Worm (Caenorhabditis elegans) whole organism, L3 larva: ENCODE data around the gene hsp-110.

ENCODE experiments used
- R02D3.7 ChIP-seq: fragments of 150-350 bp; optimal IDR thresholded peaks from 2 replicates; lab custom pipeline; 2014; ENCODE audit warnings: missing biosample characterization, missing genetic modification characterization
- ZK546.5 ChIP-seq: sonication (generic microtip); optimal IDR thresholded peaks from 2 replicates; lab custom pipeline; 2017; ENCODE audit warnings: missing biosample characterization, missing genetic modification characterization
- ama-1 ChIP-seq: fragments of 150-350 bp; optimal IDR thresholded peaks from 2 replicates; lab custom pipeline; 2018
- ceh-16 ChIP-seq: sonication (generic microtip); optimal IDR thresholded peaks from 2 replicates; lab custom pipeline; 2017; ENCODE audit warnings: missing biosample characterization, missing genetic modification characterization
- ceh-28 ChIP-seq: fragments of 150-350 bp; optimal IDR thresholded peaks from 2 replicates; lab custom pipeline; 2014; ENCODE audit warnings: missing biosample characterization, missing genetic modification reagents, missing genetic modification characterization
- ceh-82 ChIP-seq: fragments of 150-350 bp; optimal IDR thresholded peaks from 2 replicates; lab custom pipeline; 2014; ENCODE audit warnings: missing biosample characterization, missing genetic modification characterization
- egl-27 ChIP-seq: sonication (generic microtip); optimal IDR thresholded peaks from 4 replicates; lab custom pipeline; 2017; ENCODE audit warnings: missing biosample characterization, missing genetic modification reagents, missing genetic modification characterization
- elt-1 ChIP-seq: fragments of 150-350 bp; optimal IDR thresholded peaks from 2 replicates; lab custom pipeline; 2014; ENCODE audit warnings: missing biosample characterization, missing genetic modification characterization
- elt-2 ChIP-seq: sonication (generic microtip); optimal IDR thresholded peaks from 2 replicates; lab custom pipeline; 2016; ENCODE audit warnings: missing genetic modification reagents, mild to moderate bottlenecking, missing genetic modification characterization, missing compliant biosample characterization
- elt-3 ChIP-seq, 3 experiments: fragments of 150-350 bp in 1 of 3; sonication (generic microtip) in 2 of 3; optimal IDR thresholded peaks; 2 replicates in 2 of 3; 4 replicates in 1 of 3; lab custom pipeline; 2014 to 2017; ENCODE audit warnings: missing biosample characterization in 3 of 3, missing genetic modification characterization in 3 of 3
- eor-1 ChIP-seq, 2 experiments: fragments of 150-350 bp; optimal IDR thresholded peaks; 2 replicates each; lab custom pipeline; 2014 to 2018; ENCODE audit warnings: missing biosample characterization in 2 of 2, missing genetic modification characterization in 2 of 2
- fkh-10 ChIP-seq: sonication (generic microtip); optimal IDR thresholded peaks from 2 replicates; lab custom pipeline; 2017; ENCODE audit warnings: missing biosample characterization, missing genetic modification reagents, missing genetic modification characterization
- fkh-2 ChIP-seq: fragments of 150-350 bp; optimal IDR thresholded peaks from 2 replicates; lab custom pipeline; 2014; ENCODE audit warnings: missing biosample characterization, missing genetic modification reagents, missing genetic modification characterization
- fos-1 ChIP-seq: fragments of 150-350 bp; optimal IDR thresholded peaks from 2 replicates; lab custom pipeline; 2014; ENCODE audit warnings: missing biosample characterization, missing genetic modification characterization
- hmg-11 ChIP-seq: sonication (generic microtip); optimal IDR thresholded peaks from 2 replicates; lab custom pipeline; 2016; ENCODE audit warnings: missing genetic modification characterization, missing compliant biosample characterization
- jun-1 ChIP-seq: fragments of 150-350 bp; optimal IDR thresholded peaks from 2 replicates; lab custom pipeline; 2014; ENCODE audit warnings: missing biosample characterization, missing genetic modification reagents, missing genetic modification characterization
- lin-15B ChIP-seq: fragments of 150-350 bp; optimal IDR thresholded peaks from 2 replicates; lab custom pipeline; 2014; ENCODE audit warnings: missing biosample characterization, missing genetic modification characterization
- lin-39 ChIP-seq: fragments of 150-350 bp; optimal IDR thresholded peaks from 2 replicates; lab custom pipeline; 2018; ENCODE audit warnings: missing biosample characterization, missing genetic modification reagents, missing genetic modification characterization
- lsy-12 ChIP-seq: sonication (generic microtip); optimal IDR thresholded peaks from 2 replicates; lab custom pipeline; 2016; ENCODE audit warnings: mild to moderate bottlenecking, missing genetic modification characterization, missing compliant biosample characterization
- mdl-1 ChIP-seq: fragments of 150-350 bp; optimal IDR thresholded peaks from 2 replicates; lab custom pipeline; 2014; ENCODE audit warnings: missing biosample characterization, missing genetic modification characterization
- mml-1 ChIP-seq: fragments of 150-350 bp; sonication (generic microtip); optimal IDR thresholded peaks from 3 replicates; lab custom pipeline; 2014; ENCODE audit warnings: missing biosample characterization, missing genetic modification characterization
- nfya-1 ChIP-seq: sonication (generic microtip); optimal IDR thresholded peaks from 2 replicates; lab custom pipeline; 2017; ENCODE audit warnings: missing genetic modification characterization, mild to moderate bottlenecking, missing compliant biosample characterization, antibody characterized with exemption, moderate library complexity; ENCODE audit not compliant: insufficient read depth
- nhr-11 ChIP-seq: fragments of 150-350 bp; optimal IDR thresholded peaks from 2 replicates; lab custom pipeline; 2014; ENCODE audit warnings: missing biosample characterization, missing genetic modification characterization
- nhr-12 ChIP-seq: fragments of 150-350 bp; optimal IDR thresholded peaks from 2 replicates; lab custom pipeline; 2014; ENCODE audit warnings: missing biosample characterization, missing genetic modification characterization
- nhr-23 ChIP-seq: fragments of 150-350 bp; optimal IDR thresholded peaks from 2 replicates; lab custom pipeline; 2014; ENCODE audit warnings: missing biosample characterization, missing genetic modification reagents, missing genetic modification characterization
- nhr-237 ChIP-seq: fragments of 150-350 bp; optimal IDR thresholded peaks from 2 replicates; lab custom pipeline; 2014; ENCODE audit warnings: missing biosample characterization, missing genetic modification characterization
- nhr-25 ChIP-seq: sonication (generic microtip); optimal IDR thresholded peaks from 2 replicates; lab custom pipeline; 2017; ENCODE audit warnings: missing biosample characterization, missing genetic modification characterization
- nhr-28 ChIP-seq: fragments of 150-350 bp; optimal IDR thresholded peaks from 2 replicates; lab custom pipeline; 2014; ENCODE audit warnings: missing biosample characterization, missing genetic modification characterization
- nhr-43 ChIP-seq: sonication (generic microtip); optimal IDR thresholded peaks from 2 replicates; lab custom pipeline; 2016; ENCODE audit warnings: mild to moderate bottlenecking, missing genetic modification characterization, missing compliant biosample characterization; ENCODE audit not compliant: poor library complexity, severe bottlenecking
- nhr-67 ChIP-seq: fragments of 150-350 bp; optimal IDR thresholded peaks from 2 replicates; lab custom pipeline; 2014; ENCODE audit warnings: missing biosample characterization, missing genetic modification characterization
- nhr-77 ChIP-seq: fragments of 150-350 bp; optimal IDR thresholded peaks from 2 replicates; lab custom pipeline; 2014; ENCODE audit warnings: missing biosample characterization, missing genetic modification characterization
- pha-4 ChIP-seq: fragments of 150-350 bp; optimal IDR thresholded peaks from 2 replicates; lab custom pipeline; 2014; ENCODE audit warnings: missing biosample characterization, missing genetic modification reagents, missing genetic modification characterization
- pqm-1 ChIP-seq: fragments of 150-350 bp; optimal IDR thresholded peaks from 2 replicates; lab custom pipeline; 2017; ENCODE audit warnings: missing biosample characterization, missing genetic modification characterization, inconsistent platforms
- sea-2 ChIP-seq: fragments of 150-350 bp; sonication (generic microtip); optimal IDR thresholded peaks from 4 replicates; lab custom pipeline; 2014; ENCODE audit warnings: missing biosample characterization, missing genetic modification reagents, missing genetic modification characterization
- snpc-4 ChIP-seq: fragments of 150-350 bp; optimal IDR thresholded peaks from 2 replicates; lab custom pipeline; 2014; ENCODE audit warnings: missing biosample characterization, missing genetic modification characterization
- tbx-2 ChIP-seq: sonication (generic microtip); optimal IDR thresholded peaks from 2 replicates; lab custom pipeline; 2016; ENCODE audit warnings: mild to moderate bottlenecking, missing genetic modification characterization, missing compliant biosample characterization
- unc-39 ChIP-seq: sonication (generic microtip); optimal IDR thresholded peaks from 4 replicates; lab custom pipeline; 2017; ENCODE audit warnings: missing biosample characterization, missing genetic modification characterization
- unc-62 ChIP-seq: fragments of 150-350 bp; sonication (generic microtip); optimal IDR thresholded peaks from 4 replicates; lab custom pipeline; 2014; ENCODE audit warnings: missing biosample characterization, missing genetic modification reagents, missing genetic modification characterization
- zag-1 ChIP-seq: fragments of 150-350 bp; optimal IDR thresholded peaks from 2 replicates; lab custom pipeline; 2014; ENCODE audit warnings: missing biosample characterization, missing genetic modification characterization
- ztf-11 ChIP-seq: fragments of 150-350 bp; optimal IDR thresholded peaks from 2 replicates; lab custom pipeline; 2014; ENCODE audit warnings: missing biosample characterization, missing genetic modification characterization

The hsp-110 gene

ce11 chrIII:8446940-8447403 lies 263 bp upstream of the hsp-110 start, which contains the start of gene rpn-3 (continued):
- peak; percentile 56 for TF ChIP-seq egl-27 (tag; lab: Kevin White, UChicago)
- TF ChIP-seq nhr-77 (tag; lab: Kevin White, UChicago): peak; percentile 85
- TF ChIP-seq nhr-43 (tag; lab: Kevin White, UChicago): peak; percentile 94
- peak; percentile 85 for TF ChIP-seq ceh-28 (tag; lab: Kevin White, UChicago)
- peak; percentile 60 for TF ChIP-seq elt-1 (tag; lab: Kevin White, UChicago)
- peak; percentile 95 for TF ChIP-seq hmg-11 (tag; lab: Kevin White, UChicago)
- TF ChIP-seq nhr-237: no peak
- TF ChIP-seq zag-1: no peak
- TF ChIP-seq unc-62 (GFP tag; lab: Kevin White, UChicago): no peak
- TF ChIP-seq unc-39 (tag; lab: Kevin White, UChicago): no peak
- peak; percentile 98 for TF ChIP-seq nfya-1 (tag; lab: Kevin White, UChicago)
- TF ChIP-seq lin-15B (tag; lab: Kevin White, UChicago): peak; percentile 99
- TF ChIP-seq nhr-25: peak; percentile 95
- no peak for TF ChIP-seq ztf-11 (tag; lab: Kevin White, UChicago)
- peak; percentile 98 for TF ChIP-seq lsy-12 (tag; lab: Kevin White, UChicago)
- TF ChIP-seq jun-1 (tag; lab: Kevin White, UChicago): peak; percentile 95
- TF ChIP-seq nhr-11 (tag; lab: Kevin White, UChicago): peak; percentile 92
- TF ChIP-seq sea-2: peak; percentile 98
- peak; percentile 70 for TF ChIP-seq fkh-2 (tag; lab: Kevin White, UChicago)
- TF ChIP-seq pqm-1: peak; percentile 91
- peak; percentile 51 for TF ChIP-seq fos-1

ce11 chrIII:8446061-8446460 lies 648 bp downstream of the hsp-110 start:
- TF ChIP-seq hmg-11 (tag; lab: Kevin White, UChicago): no peak
- TF ChIP-seq mdl-1: no peak
- no peak for TF ChIP-seq zag-1
- TF ChIP-seq ceh-82: no peak
- no peak for TF ChIP-seq ceh-28 (tag; lab: Kevin White, UChicago)
- TF ChIP-seq ZK546.5 (tag; lab: Kevin White, UChicago): no peak
- TF ChIP-seq nhr-237: no peak
- no peak for TF ChIP-seq nhr-12 (tag; lab: Kevin White, UChicago)
- TF ChIP-seq unc-62 (GFP tag; lab: Kevin White, UChicago): no peak
- no peak for TF ChIP-seq nhr-67 (tag; lab: Kevin White, UChicago)
- TF ChIP-seq pha-4 (tag; lab: Kevin White, UChicago): peak; percentile 16
- no peak for TF ChIP-seq elt-2 (tag; lab: Kevin White, UChicago)
- TF ChIP-seq lin-15B (tag; lab: Kevin White, UChicago): no peak
- no peak for TF ChIP-seq ztf-11 (tag; lab: Kevin White, UChicago)
- no peak for TF ChIP-seq elt-3 (tag; optimal IDR thresholded peaks at IDR 0.05; lab: Kevin White, UChicago)
- TF ChIP-seq sea-2: no peak
- no peak for TF ChIP-seq ceh-16 (tag; lab: Kevin White, UChicago)
- TF ChIP-seq ama-1: peak; percentile 81

ce11 chrIII:8444433-8445090 lies 2.1 kb downstream of the hsp-110 start:
- TF ChIP-seq ama-1: peak; percentile 27
- no peak for TF ChIP-seq ZK546.5 (tag; lab: Kevin White, UChicago)
- TF ChIP-seq, all 47 proteins: peak for 1

- peak; percentile 69 for TF ChIP-seq elt-2 (tag; lab: Kevin White, UChicago)
- peak; percentile 66 for TF ChIP-seq ceh-16 (tag; lab: Kevin White, UChicago)
- TF ChIP-seq sea-2: no peak
- no peak for TF ChIP-seq ceh-82
- TF ChIP-seq pha-4 (tag; lab: Kevin White, UChicago): peak; percentile 93
- no peak for TF ChIP-seq elt-3 (tag; optimal IDR thresholded peaks at IDR 0.05; lab: Kevin White, UChicago)
- no peak for TF ChIP-seq R02D3.7 (tag; lab: Kevin White, UChicago)
- TF ChIP-seq nhr-11 (tag; lab: Kevin White, UChicago): no peak
- peak; percentile 31 for TF ChIP-seq nhr-23 (tag; lab: Kevin White, UChicago)
- TF ChIP-seq ZK546.5 (tag; lab: Kevin White, UChicago): no peak
- TF ChIP-seq fkh-10: no peak
- no peak for TF ChIP-seq jun-1 (tag; lab: Kevin White, UChicago)
- TF ChIP-seq pqm-1: no peak
- TF ChIP-seq fkh-2 (tag; lab: Kevin White, UChicago): no peak
- no peak for TF ChIP-seq ceh-28 (tag; lab: Kevin White, UChicago)
- TF ChIP-seq snpc-4: peak; percentile 33
- no peak for TF ChIP-seq mdl-1
- TF ChIP-seq mml-1: no peak
- TF ChIP-seq eor-1 (tag; optimal IDR thresholded peaks at IDR 0.05; lab: Kevin White, UChicago): peak in 1 of 2 experiments; percentile 71
- peak; percentile 53 for TF ChIP-seq lin-15B (tag; lab: Kevin White, UChicago)
- TF ChIP-seq egl-27 (tag; lab: Kevin White, UChicago): no peak
- peak; percentile 9 for TF ChIP-seq fos-1
- no peak for TF ChIP-seq nhr-28 (tag; lab: Kevin White, UChicago)
- no peak for TF ChIP-seq elt-1 (tag; lab: Kevin White, UChicago)
- no peak for TF ChIP-seq nhr-77 (tag; lab: Kevin White, UChicago)
- peak; percentile 94 for TF ChIP-seq nfya-1 (tag; lab: Kevin White, UChicago)
- TF ChIP-seq zag-1: no peak
- TF ChIP-seq tbx-2 (tag; lab: Kevin White, UChicago): peak; percentile 81
- TF ChIP-seq ama-1: peak; percentile 99
- peak; percentile 11 for TF ChIP-seq lin-39 (tag; lab: Kevin White, UChicago)
- peak; percentile 67 for TF ChIP-seq lsy-12 (tag; lab: Kevin White, UChicago)
- TF ChIP-seq nhr-43 (tag; lab: Kevin White, UChicago): peak; percentile 52
Observed at ce11 chrIII:8443557-8444131, 3.1 kb downstream of the hsp-110 start, which contains the start of gene ufbp-1. Gene ufbp-1 (minus strand): TSS chrIII:8443607.
